Fruit fly (Drosophila melanogaster) whole organism, embryonic: ENCODE data around the gene RPA3.

Experiments
- CG10959 ChIP-seq: fragments of 200-800 bp; sonication (Bioruptor generic); IDR thresholded peaks from 2 replicates; pipeline ENCODE4 v1.3.6; 2022; ENCODE audit warnings: missing biosample characterization, missing genetic modification characterization
- CG10979 ChIP-seq: fragments of 200-800 bp; sonication (Bioruptor generic); optimal IDR thresholded peaks from 2 replicates; lab custom pipeline; 2018; ENCODE audit warnings: missing biosample characterization, mild to moderate bottlenecking, missing genetic modification characterization, moderate library complexity
- CG16813 ChIP-seq: fragments of 200-800 bp; sonication (Bioruptor generic); IDR thresholded peaks from 3 replicates; pipeline ENCODE4 v1.3.6; 2022; ENCODE audit warnings: missing biosample characterization, missing genetic modification characterization; ENCODE audit not compliant: partially characterized antibody
- CG17186 ChIP-seq: fragments of 200-800 bp; sonication (Bioruptor generic); optimal IDR thresholded peaks from 3 replicates; lab custom pipeline; 2017; ENCODE audit warnings: missing biosample characterization, missing genetic modification reagents, missing genetic modification characterization
- CG17385 ChIP-seq: fragments of 200-800 bp; sonication (Bioruptor generic); optimal IDR thresholded peaks from 3 replicates; lab custom pipeline; 2018; ENCODE audit warnings: missing biosample characterization, mild to moderate bottlenecking, missing genetic modification characterization
- CG17612 ChIP-seq: fragments of 200-800 bp; sonication (Bioruptor generic); IDR thresholded peaks from 2 replicates; pipeline ENCODE4 v1.3.6; 2022; ENCODE audit warnings: missing biosample characterization, missing genetic modification characterization
- CG34224 ChIP-seq: fragments of 200-800 bp; sonication (Bioruptor generic); IDR thresholded peaks from 3 replicates; pipeline ENCODE4 v1.3.6; 2022; ENCODE audit warnings: missing biosample characterization, missing genetic modification characterization; ENCODE audit not compliant: partially characterized antibody
- CG4360 ChIP-seq: fragments of 200-800 bp; sonication (Bioruptor generic); IDR thresholded peaks from 2 replicates; pipeline ENCODE4 v1.3.6; 2022; ENCODE audit warnings: missing biosample characterization, missing genetic modification characterization
- CG7786 ChIP-seq: fragments of 200-800 bp; sonication (Bioruptor generic); optimal IDR thresholded peaks from 2 replicates; lab custom pipeline; 2016; ENCODE audit warnings: missing biosample characterization, missing genetic modification characterization
- D19A ChIP-seq: fragments of 200-800 bp; optimal IDR thresholded peaks from 3 replicates; lab custom pipeline; 2019; ENCODE audit warnings: missing biosample characterization, mild to moderate bottlenecking, missing genetic modification characterization, moderate library complexity
- Dip2 ChIP-seq: fragments of 200-800 bp; sonication (Bioruptor generic); IDR thresholded peaks from 2 replicates; pipeline ENCODE4 v1.3.6; 2022; ENCODE audit warnings: missing biosample characterization, missing genetic modification characterization
- Doc2 ChIP-seq: fragments of 200-800 bp; sonication (Bioruptor generic); IDR thresholded peaks from 2 replicates; pipeline ENCODE4 v1.3.6; 2022; ENCODE audit warnings: missing biosample characterization, missing genetic modification characterization
- E2f2 ChIP-seq: fragments of 200-800 bp; sonication (Bioruptor generic); IDR thresholded peaks from 2 replicates; pipeline ENCODE4 v1.3.6; 2022; ENCODE audit warnings: missing biosample characterization, missing genetic modification characterization
- HLH3B ChIP-seq: fragments of 200-800 bp; sonication (Bioruptor generic); IDR thresholded peaks from 2 replicates; pipeline ENCODE4 v1.3.6; 2022; ENCODE audit warnings: missing biosample characterization, missing genetic modification characterization
- Mes4 ChIP-seq: fragments of 200-800 bp; sonication (Bioruptor generic); optimal IDR thresholded peaks from 2 replicates; lab custom pipeline; 2016; ENCODE audit warnings: missing biosample characterization, missing genetic modification characterization
- Optix ChIP-seq: fragments of 200-800 bp; sonication (Bioruptor generic); IDR thresholded peaks from 3 replicates; pipeline ENCODE4 v1.3.6; 2022; ENCODE audit warnings: missing biosample characterization, missing genetic modification characterization
- Six4 ChIP-seq: fragments of 200-800 bp; sonication (Bioruptor generic); optimal IDR thresholded peaks from 2 replicates; lab custom pipeline; 2016; ENCODE audit warnings: missing biosample characterization, missing genetic modification characterization
- ac ChIP-seq: fragments of 200-800 bp; sonication (Bioruptor generic); optimal IDR thresholded peaks from 3 replicates; lab custom pipeline; 2017; ENCODE audit warnings: missing biosample characterization, mild to moderate bottlenecking, missing genetic modification characterization
- az2 ChIP-seq: fragments of 200-800 bp; sonication (Bioruptor generic); optimal IDR thresholded peaks from 3 replicates; lab custom pipeline; 2016; ENCODE audit warnings: missing biosample characterization, missing genetic modification characterization
- caup ChIP-seq: fragments of 200-800 bp; sonication (Bioruptor generic); optimal IDR thresholded peaks from 3 replicates; lab custom pipeline; 2017; ENCODE audit warnings: missing biosample characterization, mild to moderate bottlenecking, missing genetic modification characterization, moderate library complexity; ENCODE audit not compliant: severe bottlenecking
- chinmo ChIP-seq: fragments of 200-800 bp; sonication (Bioruptor generic); IDR thresholded peaks from 4 replicates; pipeline ENCODE4 v1.3.6; 2022; ENCODE audit warnings: missing biosample characterization, missing genetic modification characterization; ENCODE audit not compliant: partially characterized antibody
- danr ChIP-seq: fragments of 200-800 bp; sonication (Bioruptor generic); IDR thresholded peaks from 2 replicates; pipeline ENCODE4 v1.3.6; 2022; ENCODE audit warnings: missing biosample characterization, missing genetic modification characterization
- disco-r ChIP-seq: fragments of 200-800 bp; sonication (Bioruptor generic); optimal IDR thresholded peaks from 2 replicates; lab custom pipeline; 2016; ENCODE audit warnings: missing biosample characterization, missing genetic modification characterization
- dpn ChIP-seq, 2 experiments: fragments of 200-800 bp; sonication (Bioruptor generic); optimal IDR thresholded peaks; 3 replicates each; lab custom pipeline; 2016; ENCODE audit warnings: missing biosample characterization in 2 of 2, missing genetic modification characterization in 2 of 2
- ftz-f1 ChIP-seq: fragments of 200-800 bp; sonication (Bioruptor generic); optimal IDR thresholded peaks from 2 replicates; lab custom pipeline; 2016; ENCODE audit warnings: missing biosample characterization, missing genetic modification characterization
- gem ChIP-seq: fragments of 200-800 bp; sonication (Bioruptor generic); optimal IDR thresholded peaks from 2 replicates; lab custom pipeline; 2019; ENCODE audit warnings: missing biosample characterization, mild to moderate bottlenecking, missing genetic modification characterization, moderate library complexity
- her ChIP-seq: fragments of 200-800 bp; sonication (Bioruptor generic); optimal IDR thresholded peaks from 2 replicates; lab custom pipeline; 2016; ENCODE audit warnings: missing biosample characterization, missing genetic modification characterization
- jing ChIP-seq: fragments of 200-800 bp; sonication (Bioruptor generic); optimal IDR thresholded peaks from 2 replicates; lab custom pipeline; 2018; ENCODE audit warnings: missing biosample characterization, mild to moderate bottlenecking, missing genetic modification characterization
- odd ChIP-seq: fragments of 200-800 bp; sonication (Bioruptor generic); optimal IDR thresholded peaks from 2 replicates; lab custom pipeline; 2017; ENCODE audit warnings: missing biosample characterization, mild to moderate bottlenecking, missing genetic modification characterization
- phol ChIP-seq: fragments of 200-800 bp; sonication (Bioruptor generic); optimal IDR thresholded peaks from 3 replicates; lab custom pipeline; 2018; ENCODE audit warnings: missing biosample characterization, mild to moderate bottlenecking, missing genetic modification characterization, moderate library complexity
- sens ChIP-seq: fragments of 200-800 bp; sonication (Bioruptor generic); peaks from one replicate; lab custom pipeline; 2016; ENCODE audit warnings: missing biosample characterization, missing genetic modification characterization
- slp2 ChIP-seq: fragments of 200-800 bp; sonication (Bioruptor generic); optimal IDR thresholded peaks from 2 replicates; lab custom pipeline; 2016; ENCODE audit warnings: missing biosample characterization, missing genetic modification characterization
- sob ChIP-seq: fragments of 200-800 bp; sonication (Bioruptor generic); IDR thresholded peaks from 2 replicates; pipeline ENCODE4 v1.3.6; 2022; ENCODE audit warnings: missing biosample characterization, missing genetic modification characterization
- stwl ChIP-seq: fragments of 200-800 bp; sonication (Bioruptor generic); optimal IDR thresholded peaks from 3 replicates; lab custom pipeline; 2018; ENCODE audit warnings: missing biosample characterization, mild to moderate bottlenecking, missing genetic modification characterization, moderate library complexity
- sug ChIP-seq: fragments of 200-800 bp; optimal IDR thresholded peaks from 2 replicates; lab custom pipeline; 2019; ENCODE audit warnings: missing biosample characterization, mild to moderate bottlenecking, missing genetic modification characterization, moderate library complexity
- vfl ChIP-seq: fragments of 200-800 bp; sonication (Bioruptor generic); optimal IDR thresholded peaks from 2 replicates; lab custom pipeline; 2016; ENCODE audit warnings: missing biosample characterization, missing genetic modification characterization
- zen2 ChIP-seq: fragments of 200-800 bp; sonication (Bioruptor generic); IDR thresholded peaks from 3 replicates; pipeline ENCODE4 v1.3.6; 2022; ENCODE audit warnings: missing biosample characterization, missing genetic modification characterization; ENCODE audit not compliant: partially characterized antibody

Gene RPA3

DNA sequence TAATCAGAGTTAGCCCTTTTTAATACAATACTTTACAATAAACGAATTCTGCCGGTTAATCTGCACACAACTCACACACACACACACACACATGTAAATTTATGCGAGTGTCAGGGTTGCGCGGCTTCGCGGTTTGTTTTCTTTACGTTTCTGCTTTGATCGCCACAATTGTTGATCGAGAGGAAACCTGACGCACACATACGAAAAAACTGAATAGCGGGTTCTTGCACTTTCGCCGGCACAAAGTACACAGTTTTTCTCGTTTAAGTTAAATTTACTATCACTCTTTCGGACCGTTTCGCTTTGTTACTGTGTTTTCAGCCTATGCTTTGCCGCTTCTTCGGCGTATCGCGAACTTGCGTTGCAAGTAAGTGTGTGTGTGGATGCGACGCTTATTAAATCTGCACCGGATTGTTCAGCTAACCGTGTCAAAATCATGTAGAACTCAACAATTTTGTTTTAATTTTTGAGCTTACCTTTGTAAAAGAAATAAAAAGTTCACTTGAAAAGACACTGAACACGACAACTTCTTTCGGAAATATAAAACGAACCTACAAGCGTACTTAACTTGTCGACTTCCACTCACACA is 4.5 kb downstream of the RPA3 start (continued):
- TF ChIP-seq CG10959 (GFP tag; lab: Robert Waterston, UW) (no peak), ftz-f1 (peak; percentile 32), gem (tag; lab: Kevin White, UChicago) (no peak), sens (peak; percentile 7), slp2 (GFP tag; lab: Kevin White, UChicago) (no peak)
- TF ChIP-seq, all 482 proteins: peak for 10

DNA sequence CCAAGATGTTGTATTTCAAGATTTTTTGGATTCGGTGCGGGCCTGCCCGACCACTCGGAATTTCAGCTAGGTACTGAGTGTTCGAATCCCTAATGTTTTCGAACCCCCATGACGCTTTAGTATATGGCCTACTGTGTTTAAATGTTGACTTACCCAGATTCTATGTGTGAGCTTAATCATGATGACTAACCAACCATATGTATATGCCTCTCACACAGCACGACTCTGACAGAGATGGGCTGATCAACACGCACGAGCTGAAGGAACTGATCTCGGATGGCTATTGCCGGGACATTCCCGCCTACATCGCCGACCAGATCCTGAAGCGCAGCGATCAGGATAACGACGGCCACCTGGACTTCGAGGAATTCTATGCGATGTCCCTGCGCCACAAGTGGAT is 11.5 kb downstream of the RPA3 start, which contains the start of gene CG2533:
CG2533 (minus strand) TSS at position 101 of the 400 bp plus-strand sequence.
- TF ChIP-seq jing (GFP tag; lab: Kevin White, UChicago): no peak
- TF ChIP-seq Doc2 (GFP tag; lab: Robert Waterston, UW): no peak
- no peak for TF ChIP-seq dpn (GFP tag; optimal IDR thresholded peaks at IDR 0.05; lab: Kevin White, UChicago)
- TF ChIP-seq CG17186 (GFP tag; lab: Kevin White, UChicago): no peak
- TF ChIP-seq her (GFP tag; lab: Kevin White, UChicago): no peak
- TF ChIP-seq Optix (GFP tag; lab: Robert Waterston, UW): no peak
- no peak for TF ChIP-seq Six4 (GFP tag; lab: Kevin White, UChicago)
- TF ChIP-seq CG16813: no peak
- no peak for TF ChIP-seq danr (GFP tag; lab: Robert Waterston, UW)
- no peak for TF ChIP-seq az2 (GFP tag; lab: Kevin White, UChicago)
- no peak for TF ChIP-seq sob
- TF ChIP-seq CG17612 (GFP tag; lab: Robert Waterston, UW): no peak
- no peak for TF ChIP-seq Dip2 (GFP tag; lab: Robert Waterston, UW)
- no peak for TF ChIP-seq ac
- no peak for TF ChIP-seq CG10979 (tag; lab: Kevin White, UChicago)
- no peak for TF ChIP-seq disco-r (GFP tag; lab: Kevin White, UChicago)
- no peak for TF ChIP-seq E2f2 (GFP tag; lab: Robert Waterston, UW)
- no peak for TF ChIP-seq CG7786 (GFP tag; lab: Kevin White, UChicago)

DNA sequence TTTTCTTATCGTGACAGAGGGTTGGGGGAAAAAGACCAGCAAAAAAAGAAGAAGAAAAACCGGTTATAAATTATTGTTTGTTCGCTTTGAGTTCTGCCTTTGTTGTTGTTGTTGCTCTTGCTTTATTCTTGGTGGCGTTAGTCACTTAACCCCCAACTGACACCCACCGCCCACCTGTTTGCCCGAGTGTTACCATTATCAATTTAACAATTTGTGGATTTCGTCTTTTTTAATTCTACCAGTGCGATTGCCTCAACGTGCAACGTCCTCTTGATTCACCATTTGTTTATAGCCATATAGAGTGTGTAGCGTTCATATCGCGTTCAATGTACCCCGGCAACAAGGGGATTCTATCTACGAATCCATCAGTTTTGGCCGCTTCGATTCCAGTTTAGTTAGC is 14.2 kb downstream of the RPA3 start:
- TF ChIP-seq sug (tag; lab: Kevin White, UChicago): peak; percentile 40
- no peak for TF ChIP-seq odd (GFP tag; lab: Kevin White, UChicago)
- no peak for TF ChIP-seq Mes4
- TF ChIP-seq phol: no peak
- peak; percentile 78 for TF ChIP-seq CG17385 (GFP tag; lab: Kevin White, UChicago)
- no peak for TF ChIP-seq vfl
- no peak for TF ChIP-seq caup (GFP tag; lab: Kevin White, UChicago)
- 0 out of 3 replicates have a peak, but pooled peaks have one; percentile 13 for TF ChIP-seq CG34224 (GFP tag; lab: Robert Waterston, UW)
- TF ChIP-seq HLH3B (GFP tag; lab: Robert Waterston, UW): no peak
- no peak for TF ChIP-seq zen2
- 0 out of 4 replicates have a peak, but pooled peaks have one; percentile 23 for TF ChIP-seq chinmo (GFP tag; lab: Robert Waterston, UW)
- no peak for TF ChIP-seq stwl (tag; lab: Kevin White, UChicago)
- TF ChIP-seq D19A (tag; lab: Kevin White, UChicago): no peak
- TF ChIP-seq CG4360 (GFP tag; lab: Robert Waterston, UW): peak; percentile 70
- TF ChIP-seq, all 482 proteins: peak for 5
